Fruit fly (Drosophila melanogaster): ENCODE data around the gene CG3119.

DNA sequence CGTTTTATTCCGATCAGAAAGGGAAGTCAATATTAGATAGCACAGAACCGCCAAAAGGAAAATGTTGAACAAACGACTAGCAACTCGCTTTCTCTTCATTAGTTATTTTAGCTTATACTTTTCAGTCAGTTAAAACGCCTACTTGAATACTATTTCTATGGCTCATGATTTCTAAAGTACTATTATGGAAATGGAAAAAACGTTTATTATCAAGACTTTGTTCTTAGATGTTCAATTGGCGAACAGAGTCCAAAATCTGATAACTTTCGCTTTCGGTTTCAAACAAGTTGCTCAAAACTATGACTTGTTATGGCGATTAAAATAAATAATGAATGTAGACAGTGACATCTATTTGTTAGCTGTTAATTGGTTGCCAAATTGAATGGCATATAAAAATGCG is 12.2 kb downstream of the CG3119 start, which contains the start of gene CG3123:
- no peak for TF ChIP-seq Smox (GFP tag; optimal IDR thresholded peaks at IDR 0.05)
- TF ChIP-seq Sox102F (GFP tag; optimal IDR thresholded peaks at IDR 0.05): no peak
- TF ChIP-seq CG6854 (GFP tag; optimal IDR thresholded peaks at IDR 0.05): no peak
- no peak for TF ChIP-seq achi (GFP tag; optimal IDR thresholded peaks at IDR 0.05)
- no peak for TF ChIP-seq CG6276 (GFP tag; optimal IDR thresholded peaks at IDR 0.05)
- no peak for TF ChIP-seq fd59A (GFP tag; optimal IDR thresholded peaks at IDR 0.05)
- no peak for TF ChIP-seq CG11762 (GFP tag; optimal IDR thresholded peaks at IDR 0.05; ENCODE audit: insufficient read depth)
- TF ChIP-seq CG10669 (GFP tag; optimal IDR thresholded peaks at IDR 0.05): no peak
- TF ChIP-seq Lpt (GFP tag; optimal IDR thresholded peaks at IDR 0.05): no peak

All from whole organism, prepupa.